Fruit fly (Drosophila melanogaster): ENCODE measurements around the gene ttk.

ttk gene

dm6 chr3R:31669153-31669934, 44.3 kb upstream of the ttk start, which contains the start of gene Zmynd8:
Zmynd8 (plus strand) TSS chr3R:31669465.
- TF ChIP-seq pdm3 (GFP tag; optimal IDR thresholded peaks at IDR 0.05) (no peak), Eip78C (GFP tag) (peak; percentile 66), Sox102F (GFP tag; optimal IDR thresholded peaks at IDR 0.05) (no peak), fd85E (GFP tag; optimal IDR thresholded peaks at IDR 0.05) (no peak), fkh (GFP tag; optimal IDR thresholded peaks at IDR 0.05) (no peak), Blimp-1 (GFP tag; optimal IDR thresholded peaks at IDR 0.05) (peak; percentile 26), achi (GFP tag; optimal IDR thresholded peaks at IDR 0.05) (no peak), Sox14 (GFP tag; optimal IDR thresholded peaks at IDR 0.05) (peak; percentile 25), esn (GFP tag; optimal IDR thresholded peaks at IDR 0.05) (peak; percentile 5), CG6854 (GFP tag; optimal IDR thresholded peaks at IDR 0.05) (peak; percentile 43), ss (GFP tag; optimal IDR thresholded peaks at IDR 0.05) (peak in 1 of 2 experiments; percentile 5), salr (GFP tag; optimal IDR thresholded peaks at IDR 0.05) (no peak), CG11902 (GFP tag; optimal IDR thresholded peaks at IDR 0.05) (no peak), CG15336 (GFP tag; IDR thresholded peaks at IDR 0.05) (peak; percentile 11; the same call in 1 of the 2 replicates), CG3032 (tag; optimal IDR thresholded peaks at IDR 0.05) (peak; percentile 38), CG1621 (tag; optimal IDR thresholded peaks at IDR 0.05) (peak; percentile 2), CG6808 (GFP tag; optimal IDR thresholded peaks at IDR 0.05) (peak; percentile 32), svp (GFP tag) (no peak)

dm6 chr3R:31672675-31673074, 41.0 kb upstream of the ttk start:
- peak; percentile 15 for TF ChIP-seq CG6276 (GFP tag; optimal IDR thresholded peaks at IDR 0.05)
- peak; percentile 29 to 47 for TF ChIP-seq ss (GFP tag; optimal IDR thresholded peaks at IDR 0.05)
- TF ChIP-seq Eip78C (GFP tag): peak; percentile 70
- TF ChIP-seq svp (GFP tag): peak; percentile 87
- TF ChIP-seq Sox102F (GFP tag; optimal IDR thresholded peaks at IDR 0.05): no peak

dm6 chr3R:31679830-31680294, 33.8 kb upstream of the ttk start, which contains the start of gene CG11550:
CG11550 (minus strand) TSS chr3R:31679880.
- no peak for TF ChIP-seq pdm3 (GFP tag; optimal IDR thresholded peaks at IDR 0.05)
- peak; percentile 61 for TF ChIP-seq topi (GFP tag; optimal IDR thresholded peaks at IDR 0.05)
- peak; percentile 33; the same call in 1 of the 2 replicates for TF ChIP-seq CG11294 (GFP tag; IDR thresholded peaks at IDR 0.05)
- TF ChIP-seq CG15336 (GFP tag; IDR thresholded peaks at IDR 0.05): peak; percentile 83
- TF ChIP-seq ss (GFP tag; optimal IDR thresholded peaks at IDR 0.05): peak in 1 of 2 experiments; percentile 17
- peak; percentile 56 for TF ChIP-seq CG31627 (GFP tag; optimal IDR thresholded peaks at IDR 0.05)
- peak; percentile 70 for TF ChIP-seq CG6163 (GFP tag; IDR thresholded peaks at IDR 0.05)
- TF ChIP-seq achi (GFP tag; optimal IDR thresholded peaks at IDR 0.05): peak; percentile 52
- no peak for TF ChIP-seq CG4318 (GFP tag; optimal IDR thresholded peaks at IDR 0.05)
- TF ChIP-seq CG10669 (GFP tag; optimal IDR thresholded peaks at IDR 0.05): no peak
- TF ChIP-seq Sox102F (GFP tag; optimal IDR thresholded peaks at IDR 0.05): peak; percentile 75
- no peak for TF ChIP-seq Ets21C (GFP tag; optimal IDR thresholded peaks at IDR 0.05)
- no peak for TF ChIP-seq CG11902 (GFP tag; optimal IDR thresholded peaks at IDR 0.05)
- no peak for TF ChIP-seq dsx (GFP tag; optimal IDR thresholded peaks at IDR 0.05; ENCODE audit: poor library complexity, severe bottlenecking)
- TF ChIP-seq CG8319 (GFP tag; optimal IDR thresholded peaks at IDR 0.05): peak; percentile 34
- TF ChIP-seq CG11762 (GFP tag; optimal IDR thresholded peaks at IDR 0.05; ENCODE audit: insufficient read depth): peak; percentile 59
- TF ChIP-seq Eip78C (GFP tag): peak; percentile 93
- TF ChIP-seq CG3032 (tag; optimal IDR thresholded peaks at IDR 0.05): peak; percentile 6
- TF ChIP-seq dac (GFP tag; optimal IDR thresholded peaks at IDR 0.05): peak; percentile 60
- peak; percentile 66 for TF ChIP-seq lz (GFP tag; optimal IDR thresholded peaks at IDR 0.05)
- TF ChIP-seq Lpt (GFP tag; optimal IDR thresholded peaks at IDR 0.05): peak; percentile 78
- peak; percentile 42 for TF ChIP-seq CG1621 (tag; optimal IDR thresholded peaks at IDR 0.05)
- no peak for TF ChIP-seq salr (GFP tag; optimal IDR thresholded peaks at IDR 0.05)
- peak; percentile 75 for TF ChIP-seq OdsH (GFP tag; optimal IDR thresholded peaks at IDR 0.05)
- peak; percentile 61 for TF ChIP-seq cyc (GFP tag; optimal IDR thresholded peaks at IDR 0.05)
- TF ChIP-seq Eip75B (GFP tag; optimal IDR thresholded peaks at IDR 0.05): peak; percentile 60
- TF ChIP-seq CG6276 (GFP tag; optimal IDR thresholded peaks at IDR 0.05): peak; percentile 53
- no peak for TF ChIP-seq CG9139 (GFP tag; optimal IDR thresholded peaks at IDR 0.05)
- TF ChIP-seq Sox14 (GFP tag; optimal IDR thresholded peaks at IDR 0.05): peak; percentile 57
- TF ChIP-seq Smox (GFP tag; optimal IDR thresholded peaks at IDR 0.05): no peak
- peak; percentile 9 for TF ChIP-seq Sox15 (GFP tag; optimal IDR thresholded peaks at IDR 0.05)
- peak; percentile 89 for TF ChIP-seq Blimp-1 (GFP tag; optimal IDR thresholded peaks at IDR 0.05)
- peak; percentile 80 for TF ChIP-seq eg (GFP tag; IDR thresholded peaks at IDR 0.05)
- no peak for TF ChIP-seq Hr38 (GFP tag; optimal IDR thresholded peaks at IDR 0.05)
- peak; percentile 80 for TF ChIP-seq CG8119 (GFP tag; IDR thresholded peaks at IDR 0.05)
- peak; percentile 49 for TF ChIP-seq CG7368 (GFP tag; optimal IDR thresholded peaks at IDR 0.05)
- TF ChIP-seq net (GFP tag; optimal IDR thresholded peaks at IDR 0.05): peak; percentile 65

Data from whole organism, prepupa.